Fruit fly (Drosophila melanogaster) whole organism, pupa: Measurements from ENCODE around the gene MBD-like.

Experiments
- CG12605 ChIP-seq: fragments of 200-800 bp; sonication (Bioruptor generic); IDR thresholded peaks from 2 replicates; pipeline ENCODE4 v1.3.6; 2022; ENCODE audit warnings: missing biosample characterization, missing genetic modification characterization
- CG4496 ChIP-seq: fragments of 200-800 bp; sonication (Bioruptor generic); IDR thresholded peaks from 3 replicates; pipeline ENCODE4 v1.3.6; 2022; ENCODE audit warnings: missing biosample characterization, missing genetic modification characterization

DNA sequence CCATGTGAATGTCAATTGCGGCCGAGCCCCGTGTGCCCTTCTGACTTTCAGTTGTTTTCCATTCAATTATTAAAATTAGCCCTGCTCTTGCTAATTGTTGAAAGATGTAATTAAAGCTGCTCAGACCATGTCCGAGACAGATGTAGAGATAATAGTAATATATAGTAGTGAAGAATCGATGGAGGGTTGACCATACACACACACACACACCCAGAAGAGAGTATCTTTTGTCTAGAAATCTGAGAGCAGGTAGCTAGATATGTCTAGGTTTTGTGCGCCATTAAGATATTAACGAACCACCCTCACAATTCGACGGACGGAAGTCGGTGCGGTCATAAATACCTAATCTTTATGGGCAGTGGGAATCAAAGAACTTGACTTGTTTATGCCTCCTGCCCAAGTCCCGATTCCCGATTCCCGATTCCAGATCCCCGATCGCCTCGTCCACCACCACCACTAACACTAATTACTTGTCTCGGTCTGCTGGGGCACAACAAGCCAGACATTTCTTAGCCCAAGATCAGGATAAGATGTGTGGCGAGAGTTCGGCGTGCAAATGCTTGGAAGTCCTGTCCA is 45.0 kb downstream of the MBD-like start:
- TF ChIP-seq CG4496 (GFP tag; lab: Robert Waterston, UW) (no peak), CG12605 (GFP tag; lab: Robert Waterston, UW) (no peak)
